Worm (Caenorhabditis elegans) whole organism, L2 larva: ENCODE data around the gene T13C5.7.

Experiments used
- C34F6.9 ChIP-seq: fragments of 150-350 bp; optimal IDR thresholded peaks from 2 replicates; lab custom pipeline; 2014; ENCODE audit warnings: missing biosample characterization, missing genetic modification characterization
- aly-2 ChIP-seq: fragments of 150-350 bp; optimal IDR thresholded peaks from 2 replicates; lab custom pipeline; 2014; ENCODE audit warnings: missing biosample characterization, missing genetic modification characterization
- elt-3 ChIP-seq: sonication (generic microtip); optimal IDR thresholded peaks from 2 replicates; lab custom pipeline; 2017; ENCODE audit warnings: missing biosample characterization, missing genetic modification characterization
- lin-13 ChIP-seq: fragments of 150-350 bp; optimal IDR thresholded peaks from 2 replicates; lab custom pipeline; 2014; ENCODE audit warnings: missing biosample characterization, missing genetic modification reagents, missing genetic modification characterization
- mdl-1 ChIP-seq, 2 experiments: fragments of 150-350 bp in 1 of 2; sonication (generic microtip) in 1 of 2; optimal IDR thresholded peaks; 2 replicates each; lab custom pipeline; 2017; ENCODE audit warnings: missing biosample characterization in 2 of 2, missing genetic modification characterization in 2 of 2
- nhr-11 ChIP-seq: fragments of 150-350 bp; optimal IDR thresholded peaks from 2 replicates; lab custom pipeline; 2014; ENCODE audit warnings: missing biosample characterization, missing genetic modification characterization
- nhr-12 ChIP-seq: fragments of 150-350 bp; optimal IDR thresholded peaks from 2 replicates; lab custom pipeline; 2014; ENCODE audit warnings: missing biosample characterization, missing genetic modification characterization
- peb-1 ChIP-seq: fragments of 150-350 bp; optimal IDR thresholded peaks from 2 replicates; lab custom pipeline; 2014; ENCODE audit warnings: missing biosample characterization, missing genetic modification characterization
- unc-39 ChIP-seq: fragments of 150-350 bp; optimal IDR thresholded peaks from 2 replicates; lab custom pipeline; 2014; ENCODE audit warnings: missing biosample characterization, missing genetic modification characterization
- zag-1 ChIP-seq: fragments of 150-350 bp; optimal IDR thresholded peaks from 2 replicates; lab custom pipeline; 2014; ENCODE audit warnings: missing biosample characterization, missing genetic modification characterization
- ztf-11 ChIP-seq: sonication (generic microtip); optimal IDR thresholded peaks from 2 replicates; lab custom pipeline; 2017; ENCODE audit warnings: missing biosample characterization, missing genetic modification characterization

- TF ChIP-seq ztf-11 (tag; lab: Kevin White, UChicago) = no peak
- TF ChIP-seq lin-13 (GFP tag; lab: Kevin White, UChicago) = no peak
- TF ChIP-seq nhr-12 (tag; lab: Kevin White, UChicago) = no peak
- no peak for TF ChIP-seq zag-1 (tag; lab: Kevin White, UChicago)
- no peak for TF ChIP-seq nhr-11 (tag; lab: Kevin White, UChicago)
- no peak for TF ChIP-seq peb-1 (tag; lab: Kevin White, UChicago)
- TF ChIP-seq mdl-1 (tag; optimal IDR thresholded peaks at IDR 0.05; lab: Kevin White, UChicago) = no peak
- no peak for TF ChIP-seq aly-2 (tag; lab: Kevin White, UChicago)
- TF ChIP-seq unc-39 = no peak
- no peak for TF ChIP-seq elt-3 (tag; lab: Kevin White, UChicago)
- TF ChIP-seq C34F6.9 (tag; lab: Kevin White, UChicago) = no peak
Observed at ce11 chrX:6230669-6231068, 50.3 kb downstream of the T13C5.7 start, which contains the start of gene lite-1.
